Worm (Caenorhabditis elegans): ENCODE results near the gene T05C3.2.

The T05C3.2 gene

DNA sequence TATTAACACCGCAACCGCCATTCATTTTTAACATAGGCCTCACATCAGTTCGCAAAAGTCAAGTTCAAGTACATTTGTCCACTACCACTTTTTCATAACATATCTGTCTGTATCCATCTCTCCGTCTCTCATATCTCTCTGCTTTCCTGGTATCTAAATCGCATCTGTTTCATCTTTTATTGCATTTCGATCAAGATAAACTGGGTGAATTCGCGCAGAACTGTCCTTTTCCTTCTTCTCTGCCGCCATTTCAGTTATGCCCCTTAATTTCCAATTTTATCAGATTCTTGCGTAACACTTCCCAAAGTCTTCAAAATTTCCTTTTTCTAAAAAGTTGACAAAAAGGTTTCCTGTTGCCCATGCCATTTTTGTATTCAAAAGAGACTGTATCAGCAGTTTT is 29.7 kb downstream of the T05C3.2 start:
- TF ChIP-seq elt-1 (tag; optimal IDR thresholded peaks at IDR 0.05) (peak; percentile 98), hmg-11 (tag; optimal IDR thresholded peaks at IDR 0.05) (no peak), daf-12 (tag; optimal IDR thresholded peaks at IDR 0.05) (peak; percentile 22), nfya-1 (tag; optimal IDR thresholded peaks at IDR 0.05; ENCODE audit: insufficient read depth) (no peak), tbx-2 (tag; optimal IDR thresholded peaks at IDR 0.05) (no peak), nhr-23 (tag; optimal IDR thresholded peaks at IDR 0.05) (peak; percentile 67), nhr-25 (tag; optimal IDR thresholded peaks at IDR 0.05) (peak; percentile 73), nhr-237 (tag; optimal IDR thresholded peaks at IDR 0.05) (no peak)

DNA sequence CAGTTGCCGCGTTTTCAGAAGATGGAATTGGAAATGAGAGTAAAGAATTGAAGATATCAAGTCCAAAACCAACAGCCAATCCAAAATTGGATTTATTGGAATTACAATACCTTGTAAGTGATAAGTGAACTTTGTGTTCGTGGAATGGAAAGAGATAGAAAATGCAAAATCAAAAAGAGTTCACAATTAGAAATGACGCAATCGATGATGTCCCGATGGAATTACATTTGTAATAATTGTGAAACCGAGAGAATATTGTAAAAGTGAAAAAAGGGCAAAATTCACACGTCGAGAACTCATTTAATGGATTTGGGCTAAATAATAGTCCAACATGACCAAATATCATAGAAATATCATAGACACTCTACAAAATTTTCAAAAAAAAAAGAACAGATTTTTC is 31.7 kb downstream of the T05C3.2 start:
- TF ChIP-seq nhr-67 (tag; optimal IDR thresholded peaks at IDR 0.05) (no peak), lsy-12 (tag; optimal IDR thresholded peaks at IDR 0.05) (no peak), egl-5 (tag; optimal IDR thresholded peaks at IDR 0.05) (no peak)

DNA sequence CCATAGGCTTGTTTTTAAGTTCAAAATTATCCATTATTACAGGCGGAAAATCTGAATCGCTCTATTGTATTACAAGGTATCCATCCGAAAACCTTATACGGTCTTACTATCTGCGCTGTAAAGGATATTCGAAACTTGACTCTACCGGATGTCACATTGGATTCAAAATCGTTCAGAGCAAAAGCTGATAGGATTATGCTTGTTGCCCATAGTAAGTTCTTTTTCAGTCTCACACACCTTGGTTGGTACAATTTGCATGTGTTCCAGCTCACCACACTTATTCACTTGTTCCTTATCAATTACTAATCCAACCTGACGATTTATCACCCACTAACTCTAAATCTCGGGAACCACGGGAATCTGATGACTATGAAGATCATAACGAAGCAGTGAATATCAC is 34.1 kb downstream of the T05C3.2 start:
- no peak for TF ChIP-seq egl-27 (tag; optimal IDR thresholded peaks at IDR 0.05)
- TF ChIP-seq nhr-77 (tag; optimal IDR thresholded peaks at IDR 0.05) = no peak
- TF ChIP-seq hmg-11 (tag; optimal IDR thresholded peaks at IDR 0.05) = no peak
- TF ChIP-seq daf-12 (tag; optimal IDR thresholded peaks at IDR 0.05) = no peak
- TF ChIP-seq unc-62 (GFP tag; optimal IDR thresholded peaks at IDR 0.05) = no peak
- TF ChIP-seq nhr-23 (tag; optimal IDR thresholded peaks at IDR 0.05) = no peak
- TF ChIP-seq aly-2 (tag; optimal IDR thresholded peaks at IDR 0.05) = no peak
- TF ChIP-seq mdl-1 (tag; optimal IDR thresholded peaks at IDR 0.05) = no peak

DNA sequence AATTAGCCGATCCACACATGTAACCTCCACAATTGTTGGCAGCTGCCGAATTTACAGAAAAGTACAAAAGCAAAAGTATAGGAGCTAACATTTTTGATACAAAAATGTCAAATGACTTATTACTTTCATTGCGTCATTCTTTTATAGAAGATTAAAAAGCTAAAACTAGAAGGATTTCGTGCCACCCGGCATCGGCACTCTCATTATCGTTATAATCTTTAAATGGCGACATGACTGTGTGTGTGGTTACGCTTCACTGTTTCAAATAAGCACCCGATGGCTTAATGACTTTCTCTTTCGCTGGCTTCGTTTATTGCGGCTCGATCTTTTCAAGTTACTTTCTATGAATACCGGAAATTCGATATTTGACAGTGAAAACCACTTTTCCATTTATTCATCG is 40.2 kb downstream of the T05C3.2 start, which contains the start of gene grl-1:
TSS of gene grl-1 (minus strand) at position 101 of the 400 bp plus-strand sequence.
- no peak for TF ChIP-seq nhr-11 (tag; optimal IDR thresholded peaks at IDR 0.05)
- no peak for TF ChIP-seq sea-2 (GFP tag; optimal IDR thresholded peaks at IDR 0.05)
- no peak for TF ChIP-seq pha-4 (tag; optimal IDR thresholded peaks at IDR 0.05)
- TF ChIP-seq nhr-23 (tag; optimal IDR thresholded peaks at IDR 0.05) = no peak
- no peak for TF ChIP-seq egl-5 (tag; optimal IDR thresholded peaks at IDR 0.05)
- TF ChIP-seq tbx-2 (tag; optimal IDR thresholded peaks at IDR 0.05) = no peak
- no peak for TF ChIP-seq skn-1 (tag; optimal IDR thresholded peaks at IDR 0.05)
- TF ChIP-seq snpc-4 (tag; optimal IDR thresholded peaks at IDR 0.05) = no peak
- no peak for TF ChIP-seq nhr-43 (tag; optimal IDR thresholded peaks at IDR 0.05; ENCODE audit: poor library complexity, severe bottlenecking)
- TF ChIP-seq ceh-16 (tag; optimal IDR thresholded peaks at IDR 0.05) = no peak
- TF ChIP-seq nhr-67 (tag; optimal IDR thresholded peaks at IDR 0.05) = no peak
- no peak for TF ChIP-seq unc-62 (GFP tag; optimal IDR thresholded peaks at IDR 0.05)
- TF ChIP-seq ztf-11 (tag; optimal IDR thresholded peaks at IDR 0.05) = no peak
- no peak for TF ChIP-seq daf-12 (tag; optimal IDR thresholded peaks at IDR 0.05)
- no peak for TF ChIP-seq egl-27 (tag; optimal IDR thresholded peaks at IDR 0.05)
- no peak for TF ChIP-seq lin-15B (tag; optimal IDR thresholded peaks at IDR 0.05)
- TF ChIP-seq nhr-237 (tag; optimal IDR thresholded peaks at IDR 0.05) = no peak

DNA sequence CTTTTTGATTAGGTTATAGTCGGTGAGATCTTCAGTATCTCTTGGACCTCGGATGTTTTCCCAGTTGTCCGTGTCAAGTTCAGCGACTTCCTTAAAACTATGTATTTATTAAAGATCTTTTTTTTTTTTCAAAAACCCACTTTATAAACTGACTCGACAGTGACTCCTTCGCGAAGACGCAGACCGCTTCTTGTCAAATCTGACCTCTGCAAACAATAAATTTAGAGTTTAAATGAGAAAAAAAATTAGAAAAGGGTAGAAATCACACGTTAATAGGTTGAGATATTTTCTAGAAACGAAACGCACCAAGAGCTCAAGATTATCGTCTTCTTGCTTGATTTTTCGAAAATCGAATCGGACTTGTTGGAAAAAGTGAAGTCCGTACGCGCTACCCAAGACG is 42.2 kb downstream of the T05C3.2 start, which contains the start of gene C24G6.8:
TSS of gene C24G6.8 (minus strand) at position 101 of the 400 bp plus-strand sequence.
- TF ChIP-seq nfya-1 (tag; optimal IDR thresholded peaks at IDR 0.05; ENCODE audit: insufficient read depth) = no peak
- TF ChIP-seq egl-5 (tag; optimal IDR thresholded peaks at IDR 0.05) = no peak
- no peak for TF ChIP-seq snpc-4 (tag; optimal IDR thresholded peaks at IDR 0.05)
- TF ChIP-seq hmg-11 (tag; optimal IDR thresholded peaks at IDR 0.05) = no peak
- no peak for TF ChIP-seq mdl-1 (tag; optimal IDR thresholded peaks at IDR 0.05)
- no peak for TF ChIP-seq ZK546.5 (tag; optimal IDR thresholded peaks at IDR 0.05)
- no peak for TF ChIP-seq nhr-237 (tag; optimal IDR thresholded peaks at IDR 0.05)
- TF ChIP-seq fkh-2 (tag; optimal IDR thresholded peaks at IDR 0.05) = no peak
- no peak for TF ChIP-seq nhr-23 (tag; optimal IDR thresholded peaks at IDR 0.05)
- no peak for TF ChIP-seq nhr-12 (tag; optimal IDR thresholded peaks at IDR 0.05)
- no peak for TF ChIP-seq daf-12 (tag; optimal IDR thresholded peaks at IDR 0.05)
- no peak for TF ChIP-seq aly-2 (tag; optimal IDR thresholded peaks at IDR 0.05)

DNA sequence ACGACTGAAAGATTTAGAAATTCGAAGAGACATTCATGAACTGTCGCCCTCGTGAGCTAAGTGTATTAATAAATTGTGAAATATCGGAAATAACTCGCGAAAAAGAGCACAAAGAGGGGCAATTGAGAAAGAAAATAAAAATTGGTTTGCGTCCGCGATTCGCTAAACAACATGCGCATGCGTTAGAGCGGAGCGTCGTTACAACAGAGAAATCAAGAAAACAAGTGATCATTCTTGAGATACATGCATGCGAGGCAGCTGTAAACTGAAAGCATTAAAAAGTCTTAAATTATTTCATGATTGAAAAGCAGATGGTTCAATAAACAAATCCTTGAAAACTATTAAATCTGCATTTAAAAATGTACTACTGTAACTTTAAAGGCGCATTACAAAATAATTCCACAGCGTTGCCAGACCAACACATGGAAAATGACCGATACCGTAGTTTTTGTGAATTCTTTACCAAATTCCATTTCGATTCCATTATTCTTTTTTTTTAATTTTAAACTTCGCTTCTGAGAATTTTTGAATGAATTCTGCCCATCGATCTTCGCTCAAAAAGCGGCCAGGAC is 42.8 kb downstream of the T05C3.2 start, which contains the start of the genes cox-16 and syp-2:
TSS of gene cox-16 (minus strand) at position 4 of the 572 bp plus-strand sequence.
TSS of gene syp-2 (plus strand) at position 248 of the 572 bp plus-strand sequence.
- TF ChIP-seq mdl-1 (tag; optimal IDR thresholded peaks at IDR 0.05) (no peak), pqm-1 (tag; optimal IDR thresholded peaks at IDR 0.05) (no peak), ceh-16 (tag; optimal IDR thresholded peaks at IDR 0.05) (no peak), ceh-9 (tag; optimal IDR thresholded peaks at IDR 0.05) (no peak), nhr-11 (tag; optimal IDR thresholded peaks at IDR 0.05) (no peak), egl-27 (tag; optimal IDR thresholded peaks at IDR 0.05) (no peak), fkh-2 (tag; optimal IDR thresholded peaks at IDR 0.05) (no peak), nhr-77 (tag; optimal IDR thresholded peaks at IDR 0.05) (no peak), ceh-82 (tag; optimal IDR thresholded peaks at IDR 0.05) (no peak), fos-1 (tag; optimal IDR thresholded peaks at IDR 0.05) (no peak), lin-15B (tag; optimal IDR thresholded peaks at IDR 0.05) (peak; percentile 2), snpc-4 (tag; optimal IDR thresholded peaks at IDR 0.05) (no peak), zag-1 (tag; optimal IDR thresholded peaks at IDR 0.05) (no peak), daf-12 (tag; optimal IDR thresholded peaks at IDR 0.05) (no peak), skn-1 (tag; optimal IDR thresholded peaks at IDR 0.05) (no peak), tbx-2 (tag; optimal IDR thresholded peaks at IDR 0.05) (no peak), nhr-237 (tag; optimal IDR thresholded peaks at IDR 0.05) (no peak), lsy-12 (tag; optimal IDR thresholded peaks at IDR 0.05) (no peak), nhr-23 (tag; optimal IDR thresholded peaks at IDR 0.05) (no peak), jun-1 (tag; optimal IDR thresholded peaks at IDR 0.05) (no peak), pha-4 (tag; optimal IDR thresholded peaks at IDR 0.05) (peak; percentile 23), nhr-12 (tag; optimal IDR thresholded peaks at IDR 0.05) (no peak), nhr-67 (tag; optimal IDR thresholded peaks at IDR 0.05) (no peak), ztf-11 (tag; optimal IDR thresholded peaks at IDR 0.05) (no peak), ztf-4 (tag; optimal IDR thresholded peaks at IDR 0.05) (no peak), lin-39 (tag; optimal IDR thresholded peaks at IDR 0.05) (peak; percentile 9)

All from whole organism, L3 larva.